Fruit fly (Drosophila melanogaster): Measurements from ENCODE around the gene CapaR.

CapaR gene

dm6 chr3L:21524071-21524889 is 37.7 kb downstream of the CapaR start (continued):
- TF ChIP-seq CG4328 (GFP tag; optimal IDR thresholded peaks at IDR 0.05), result no peak
- no peak for TF ChIP-seq ro (GFP tag; IDR thresholded peaks at IDR 0.05)
- TF ChIP-seq CG2875 (GFP tag; optimal IDR thresholded peaks at IDR 0.05), result peak; percentile 26
- no peak for TF ChIP-seq CG12769 (tag; optimal IDR thresholded peaks at IDR 0.05)
- TF ChIP-seq nerfin-2 (GFP tag; IDR thresholded peaks at IDR 0.05; ENCODE audit: partially characterized antibody), result no peak
- no peak for TF ChIP-seq psq (GFP tag; optimal IDR thresholded peaks at IDR 0.05)
- TF ChIP-seq fd102C (GFP tag; optimal IDR thresholded peaks at IDR 0.05), result no peak
- TF ChIP-seq CG10979 (tag; optimal IDR thresholded peaks at IDR 0.05), result peak; percentile 33
- TF ChIP-seq gt (GFP tag; IDR thresholded peaks at IDR 0.05), result no peak
- TF ChIP-seq Gug (GFP tag; IDR thresholded peaks at IDR 0.05), result no peak
- TF ChIP-seq CG4707 (GFP tag; optimal IDR thresholded peaks at IDR 0.05), result no peak
- no peak for TF ChIP-seq Rx (GFP tag; IDR thresholded peaks at IDR 0.05)
- no peak for TF ChIP-seq Dfd (GFP tag; optimal IDR thresholded peaks at IDR 0.05)
- no peak for TF ChIP-seq Optix (GFP tag; IDR thresholded peaks at IDR 0.05)
- TF ChIP-seq zfh2 (GFP tag; optimal IDR thresholded peaks at IDR 0.05), result no peak
- TF ChIP-seq Adf1 (GFP tag; IDR thresholded peaks at IDR 0.05), result no peak
- no peak for TF ChIP-seq dysf (GFP tag; IDR thresholded peaks at IDR 0.05)
- TF ChIP-seq GATAe (GFP tag; conservative IDR thresholded peaks at IDR 0.05), result no peak
- no peak for TF ChIP-seq danr (GFP tag; IDR thresholded peaks at IDR 0.05)
- TF ChIP-seq sens (GFP tag), result peak; percentile 77
- TF ChIP-seq CG31388 (GFP tag; optimal IDR thresholded peaks at IDR 0.05), result no peak
- TF ChIP-seq CG11456 (GFP tag; IDR thresholded peaks at IDR 0.05), result no peak
- no peak for TF ChIP-seq her (GFP tag; optimal IDR thresholded peaks at IDR 0.05)
- no peak for TF ChIP-seq CG8944 (GFP tag; optimal IDR thresholded peaks at IDR 0.05)
- TF ChIP-seq E2f1 (GFP tag; IDR thresholded peaks at IDR 0.05), result no peak
- TF ChIP-seq wdn (GFP tag; IDR thresholded peaks at IDR 0.05), result no peak
- no peak for TF ChIP-seq Lpt (GFP tag; optimal IDR thresholded peaks at IDR 0.05)
- TF ChIP-seq CG4854 (GFP tag; optimal IDR thresholded peaks at IDR 0.05), result no peak
- no peak for TF ChIP-seq HLH54F (GFP tag; optimal IDR thresholded peaks at IDR 0.05)
- peak in 1 of 2 experiments; percentile 97 for TF ChIP-seq Hr78 (GFP tag; optimal IDR thresholded peaks at IDR 0.05)
- no peak for TF ChIP-seq CG14014 (GFP tag; IDR thresholded peaks at IDR 0.05)
- TF ChIP-seq CG1529 (GFP tag; optimal IDR thresholded peaks at IDR 0.05), result peak; percentile 17
- TF ChIP-seq HmgZ (tag; optimal IDR thresholded peaks at IDR 0.05), result no peak
- TF ChIP-seq en (GFP tag; optimal IDR thresholded peaks at IDR 0.05), result no peak
- no peak for TF ChIP-seq bsh (GFP tag; optimal IDR thresholded peaks at IDR 0.05)
- no peak for TF ChIP-seq CG13123 (GFP tag; optimal IDR thresholded peaks at IDR 0.05)
- no peak for TF ChIP-seq seq (GFP tag; IDR thresholded peaks at IDR 0.05)
- no peak for TF ChIP-seq CG7357 (GFP tag; IDR thresholded peaks at IDR 0.05)
- 0 out of 2 replicates have a peak, but pooled peaks have one; percentile 9 for TF ChIP-seq CG32767 (GFP tag; IDR thresholded peaks at IDR 0.05)
- TF ChIP-seq CG43689 (GFP tag; IDR thresholded peaks at IDR 0.05), result no peak
- no peak for TF ChIP-seq dmrt99B (tag; optimal IDR thresholded peaks at IDR 0.05)
- no peak for TF ChIP-seq CkIIα-i1 (GFP tag; IDR thresholded peaks at IDR 0.05)
- peak; percentile 9 for TF ChIP-seq CG17359 (tag; optimal IDR thresholded peaks at IDR 0.05)
- no peak for TF ChIP-seq CG6683 (GFP tag; optimal IDR thresholded peaks at IDR 0.05)
- TF ChIP-seq esg (GFP tag; conservative IDR thresholded peaks at IDR 0.05), result no peak
- TF ChIP-seq Drgx (GFP tag; IDR thresholded peaks at IDR 0.05), result peak; percentile 56
- TF ChIP-seq CG4282 (GFP tag; optimal IDR thresholded peaks at IDR 0.05), result no peak
- TF ChIP-seq lmd (GFP tag; IDR thresholded peaks at IDR 0.05), result no peak
- TF ChIP-seq CG6175 (GFP tag; IDR thresholded peaks at IDR 0.05), result no peak
- TF ChIP-seq CG10462 (GFP tag; optimal IDR thresholded peaks at IDR 0.05), result no peak
- TF ChIP-seq ac (GFP tag; optimal IDR thresholded peaks at IDR 0.05), result no peak

Data from whole organism, embryonic.